Fruit fly (Drosophila melanogaster): ENCODE data around the gene ATPsynbetaL.

Gene ATPsynbetaL

DNA sequence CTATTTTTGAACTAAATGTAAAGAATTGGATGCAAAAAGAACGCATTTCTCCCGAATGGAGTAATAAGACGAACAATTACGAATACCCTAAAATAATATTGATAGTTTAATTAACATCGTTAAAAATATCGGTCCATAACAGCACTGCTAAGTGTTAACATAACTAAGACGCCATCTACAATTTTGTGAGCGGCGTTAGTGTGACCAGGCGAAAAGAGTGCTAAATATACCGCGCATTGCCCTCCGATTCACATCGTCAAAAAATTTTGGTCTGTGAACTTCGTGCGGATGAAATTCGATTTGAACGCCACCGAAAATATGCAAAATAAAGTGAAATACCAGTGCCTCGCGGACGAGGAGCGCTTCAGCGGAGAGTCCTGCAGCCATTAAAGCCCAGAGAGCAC is 45.9 kb upstream of the ATPsynbetaL start, which contains the start of gene Mbs (continued):
- peak; percentile 32; the same call in 1 of the 3 replicates for TF ChIP-seq row (GFP tag; IDR thresholded peaks at IDR 0.05)
- peak; percentile 80 for TF ChIP-seq pzg (GFP tag; optimal IDR thresholded peaks at IDR 0.05)
- peak; percentile 12 for TF ChIP-seq HHEX (GFP tag; optimal IDR thresholded peaks at IDR 0.05)
- peak; percentile 57 for TF ChIP-seq CG13296 (GFP tag; optimal IDR thresholded peaks at IDR 0.05)
- peak; percentile 42; the same call in 1 of the 2 replicates for TF ChIP-seq slbo (GFP tag; IDR thresholded peaks at IDR 0.05)
- peak; percentile 46 for TF ChIP-seq CG17186 (GFP tag; optimal IDR thresholded peaks at IDR 0.05)
- TF ChIP-seq Dek (tag; optimal IDR thresholded peaks at IDR 0.05): peak; percentile 1
- TF ChIP-seq nerfin-1 (tag; optimal IDR thresholded peaks at IDR 0.05): no peak
- TF ChIP-seq tap (tag; optimal IDR thresholded peaks at IDR 0.05): peak; percentile 24
- TF ChIP-seq MBD-R2 (GFP tag; IDR thresholded peaks at IDR 0.05): peak; percentile 25; the same call in 1 of the 2 replicates
- TF ChIP-seq wor (GFP tag; IDR thresholded peaks at IDR 0.05): no peak
- peak; percentile 49 for TF ChIP-seq Sry-δ (GFP tag; optimal IDR thresholded peaks at IDR 0.05)
- TF ChIP-seq Blimp-1 (GFP tag; optimal IDR thresholded peaks at IDR 0.05): no peak
- TF ChIP-seq lilli (GFP tag; optimal IDR thresholded peaks at IDR 0.05): peak; percentile 22
- TF ChIP-seq Ptx1 (GFP tag; IDR thresholded peaks at IDR 0.05): peak; percentile 20; the same call in 1 of the 2 replicates
- TF ChIP-seq CG4282 (GFP tag; optimal IDR thresholded peaks at IDR 0.05): no peak
- TF ChIP-seq Jarid2 (GFP tag; optimal IDR thresholded peaks at IDR 0.05): peak; percentile 51
- peak; percentile 19; the same call in 1 of the 3 replicates for TF ChIP-seq Dbx (GFP tag; IDR thresholded peaks at IDR 0.05)
- TF ChIP-seq so (GFP tag; IDR thresholded peaks at IDR 0.05): peak; percentile 58; the same call in 1 of the 3 replicates
- TF ChIP-seq hkb (optimal IDR thresholded peaks at IDR 0.05): no peak
- peak; percentile 31; the same call in 1 of the 2 replicates for TF ChIP-seq hkb (GFP tag; IDR thresholded peaks at IDR 0.05)
- TF ChIP-seq CTCF (GFP tag; optimal IDR thresholded peaks at IDR 0.05): peak; percentile 96
- no peak for TF ChIP-seq CG14710 (tag; optimal IDR thresholded peaks at IDR 0.05)
- TF ChIP-seq sima (GFP tag; optimal IDR thresholded peaks at IDR 0.05): no peak
- no peak for TF ChIP-seq HLH3B (GFP tag; IDR thresholded peaks at IDR 0.05)
- peak; percentile 37 for TF ChIP-seq trem (tag; optimal IDR thresholded peaks at IDR 0.05)
- peak; percentile 55 for TF ChIP-seq CG6765 (GFP tag; optimal IDR thresholded peaks at IDR 0.05)
- peak; percentile 31 for TF ChIP-seq Nf-YC (tag; optimal IDR thresholded peaks at IDR 0.05)
- TF ChIP-seq Rx (GFP tag; IDR thresholded peaks at IDR 0.05): no peak
- TF ChIP-seq NFAT (GFP tag; IDR thresholded peaks at IDR 0.05): peak; percentile 10; the same call in 1 of the 2 replicates
- peak; percentile 22 for TF ChIP-seq Nf-YB (GFP tag; optimal IDR thresholded peaks at IDR 0.05)
- peak; percentile 47 for TF ChIP-seq vvl (GFP tag; IDR thresholded peaks at IDR 0.05)
- TF ChIP-seq PHDP (tag; optimal IDR thresholded peaks at IDR 0.05): peak; percentile 7
- TF ChIP-seq Hmr (GFP tag; optimal IDR thresholded peaks at IDR 0.05): peak; percentile 63
- TF ChIP-seq CG11247 (GFP tag; IDR thresholded peaks at IDR 0.05): no peak
- no peak for TF ChIP-seq prd (optimal IDR thresholded peaks at IDR 0.05)
- 0 out of 3 replicates have a peak, but pooled peaks have one; percentile 10 for TF ChIP-seq prd (GFP tag; IDR thresholded peaks at IDR 0.05)
- 0 out of 2 replicates have a peak, but pooled peaks have one; percentile 23 for TF ChIP-seq ato (GFP tag; IDR thresholded peaks at IDR 0.05; ENCODE audit: partially characterized antibody)
- no peak for TF ChIP-seq Drgx (GFP tag; IDR thresholded peaks at IDR 0.05)
- peak; percentile 66 for TF ChIP-seq CG9215 (GFP tag; IDR thresholded peaks at IDR 0.05)
- TF ChIP-seq CG6254 (GFP tag; optimal IDR thresholded peaks at IDR 0.05): no peak
- peak; percentile 18 for TF ChIP-seq Asciz (GFP tag; optimal IDR thresholded peaks at IDR 0.05)
- 0 out of 3 replicates have a peak, but pooled peaks have one; percentile 10 for TF ChIP-seq CG14860 (GFP tag; IDR thresholded peaks at IDR 0.05; ENCODE audit: partially characterized antibody)
- no peak for TF ChIP-seq Mrtf (GFP tag; IDR thresholded peaks at IDR 0.05)
- TF ChIP-seq usp (GFP tag; optimal IDR thresholded peaks at IDR 0.05): no peak
- peak; percentile 80 for TF ChIP-seq sens (GFP tag)
- TF ChIP-seq Dll (GFP tag; IDR thresholded peaks at IDR 0.05; ENCODE audit: partially characterized antibody): peak; percentile 10; the same call in 3 of the 4 replicates
- TF ChIP-seq HLH4C (GFP tag; IDR thresholded peaks at IDR 0.05; ENCODE audit: partially characterized antibody): peak; percentile 39; the same call in 2 of the 3 replicates
- peak; percentile 66 for TF ChIP-seq Bgb (GFP tag; IDR thresholded peaks at IDR 0.05; ENCODE audit: partially characterized antibody)
- TF ChIP-seq Dad (GFP tag; optimal IDR thresholded peaks at IDR 0.05): peak; percentile 3
- TF ChIP-seq bbx (GFP tag; IDR thresholded peaks at IDR 0.05; ENCODE audit: partially characterized antibody): peak; percentile 71

All from whole organism, embryonic.